Worm (Caenorhabditis elegans) whole organism, L2 larva: ENCODE results near the gene F31F4.11.

Source experiments
- Y55F3AM.14 ChIP-seq: fragments of 200-800 bp; sonication (Bioruptor generic); optimal IDR thresholded peaks from 2 replicates; lab custom pipeline; 2018; ENCODE audit warnings: mild to moderate bottlenecking, missing genetic modification characterization, missing compliant biosample characterization
- alr-1 ChIP-seq: fragments of 150-350 bp; optimal IDR thresholded peaks from 2 replicates; lab custom pipeline; 2014; ENCODE audit warnings: missing biosample characterization, missing genetic modification characterization
- blmp-1 ChIP-seq: sonication (generic microtip); optimal IDR thresholded peaks from 2 replicates; lab custom pipeline; 2017; ENCODE audit warnings: missing genetic modification characterization, mild to moderate bottlenecking, missing compliant biosample characterization, antibody characterized with exemption, moderate library complexity; ENCODE audit not compliant: insufficient read depth
- lsy-2 ChIP-seq, 2 experiments: fragments of 150-350 bp in 1 of 2; sonication (generic microtip) in 1 of 2; optimal IDR thresholded peaks; 2 replicates each; lab custom pipeline; 2014 to 2017; ENCODE audit warnings: missing biosample characterization in 2 of 2, missing genetic modification characterization in 2 of 2
- snpc-4 ChIP-seq: fragments of 150-350 bp; optimal IDR thresholded peaks from 2 replicates; lab custom pipeline; 2014; ENCODE audit warnings: missing biosample characterization, missing genetic modification characterization
- unc-62 ChIP-seq: fragments of 150-350 bp; optimal IDR thresholded peaks from 2 replicates; lab custom pipeline; 2014; ENCODE audit warnings: missing biosample characterization, missing genetic modification reagents, missing genetic modification characterization

ce11 chrV:631832-632231 is 32.4 kb downstream of the F31F4.11 start:
- no peak for TF ChIP-seq snpc-4 (tag; lab: Kevin White, UChicago)
- TF ChIP-seq Y55F3AM.14 = no peak
- no peak for TF ChIP-seq lsy-2 (tag; optimal IDR thresholded peaks at IDR 0.05; lab: Kevin White, UChicago)
- TF ChIP-seq alr-1 (tag; lab: Kevin White, UChicago) = no peak
- TF ChIP-seq unc-62 (GFP tag; lab: Kevin White, UChicago) = no peak
- TF ChIP-seq blmp-1 (tag; lab: Kevin White, UChicago) = no peak
